Worm (Caenorhabditis elegans) whole organism, early embryonic: ENCODE measurements around the gene mapk-15.

Source experiments
- B0310.2 ChIP-seq: sonication (generic microtip); optimal IDR thresholded peaks from 2 replicates; lab custom pipeline; 2016; ENCODE audit warnings: mild to moderate bottlenecking, missing genetic modification characterization, missing compliant biosample characterization
- F13C5.2 ChIP-seq: sonication (generic microtip); optimal IDR thresholded peaks from 2 replicates; lab custom pipeline; 2017; ENCODE audit warnings: mild to moderate bottlenecking, missing genetic modification characterization, inconsistent platforms, missing compliant biosample characterization
- aly-1 ChIP-seq: sonication (generic microtip); optimal IDR thresholded peaks from 2 replicates; lab custom pipeline; 2016; ENCODE audit warnings: missing genetic modification characterization, missing compliant biosample characterization
- ama-1 ChIP-seq: fragments of 150-350 bp; optimal IDR thresholded peaks from 2 replicates; lab custom pipeline; 2014
- ceh-13 ChIP-seq: fragments of 200-800 bp; sonication (Bioruptor generic); optimal IDR thresholded peaks from 2 replicates; lab custom pipeline; 2018; ENCODE audit warnings: mild to moderate bottlenecking, missing genetic modification characterization, missing compliant biosample characterization
- ceh-36 ChIP-seq: sonication (generic microtip); optimal IDR thresholded peaks from 2 replicates; lab custom pipeline; 2016; ENCODE audit warnings: missing genetic modification characterization, inconsistent platforms, missing compliant biosample characterization
- ets-7 ChIP-seq: sonication (generic microtip); optimal IDR thresholded peaks from 2 replicates; lab custom pipeline; 2016; ENCODE audit warnings: missing genotype, missing genetic modification characterization, missing compliant biosample characterization
- flt-1 ChIP-seq: fragments of 200-800 bp; sonication (Bioruptor generic); IDR thresholded peaks from 2 replicates; pipeline ENCODE4 v1.3.6; 2022; ENCODE audit warnings: missing genetic modification characterization, missing compliant biosample characterization
- hmbx-1 ChIP-seq: sonication (generic microtip); optimal IDR thresholded peaks from 2 replicates; lab custom pipeline; 2016; ENCODE audit warnings: mild to moderate bottlenecking, missing genetic modification characterization, missing compliant biosample characterization
- hmg-4 ChIP-seq: fragments of 200-800 bp; sonication (Bioruptor generic); optimal IDR thresholded peaks from 2 replicates; lab custom pipeline; 2018; ENCODE audit warnings: mild to moderate bottlenecking, missing genetic modification characterization, missing compliant biosample characterization
- hnd-1 ChIP-seq: sonication (generic microtip); optimal IDR thresholded peaks from 2 replicates; lab custom pipeline; 2016; ENCODE audit warnings: missing genetic modification characterization, missing compliant biosample characterization
- pes-1 ChIP-seq: fragments of 200-800 bp; sonication (Bioruptor generic); IDR thresholded peaks from 2 replicates; pipeline ENCODE4 v1.3.6; 2022; ENCODE audit warnings: missing genetic modification reagents, missing genetic modification characterization, missing compliant biosample characterization
- scrt-1 ChIP-seq: fragments of 200-800 bp; sonication (Bioruptor generic); IDR thresholded peaks from 2 replicates; pipeline ENCODE4 v1.3.6; 2022; ENCODE audit warnings: missing genetic modification characterization, missing compliant biosample characterization
- sea-1 ChIP-seq: fragments of 200-800 bp; sonication (Bioruptor generic); conservative IDR thresholded peaks from 2 replicates; pipeline ENCODE4 v1.3.6; 2022; ENCODE audit warnings: missing genetic modification characterization, missing compliant biosample characterization
- tbx-11 ChIP-seq: fragments of 200-800 bp; sonication (Bioruptor generic); IDR thresholded peaks from 2 replicates; pipeline ENCODE4 v1.3.6; 2022; ENCODE audit warnings: missing genetic modification characterization, missing compliant biosample characterization
- tbx-37 ChIP-seq: fragments of 200-800 bp; sonication (Bioruptor generic); conservative IDR thresholded peaks from 2 replicates; pipeline ENCODE4 v1.3.6; 2022; ENCODE audit warnings: missing genetic modification reagents, missing genetic modification characterization, missing compliant biosample characterization
- tra-4 ChIP-seq: sonication (generic microtip); optimal IDR thresholded peaks from 2 replicates; lab custom pipeline; 2017; ENCODE audit warnings: missing genetic modification characterization, missing compliant biosample characterization

mapk-15 gene

DNA sequence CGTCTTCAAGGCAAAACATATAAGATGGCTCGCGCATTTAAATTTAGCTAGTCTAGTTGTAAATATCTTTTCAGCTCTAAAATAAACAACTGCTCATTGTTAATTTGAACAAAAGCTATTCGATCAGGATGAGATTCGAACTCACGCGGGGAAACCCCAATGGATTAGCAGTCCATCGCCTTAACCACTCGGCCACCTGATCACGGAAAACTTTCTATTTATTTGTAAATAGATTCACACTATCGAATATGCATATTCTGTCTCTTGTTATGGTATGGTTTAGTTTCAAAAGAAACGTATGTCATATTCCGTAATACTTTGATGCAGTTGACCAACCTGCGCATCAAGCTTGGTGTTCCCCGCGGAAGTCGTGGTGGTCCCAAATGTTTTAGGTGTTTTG is 11.5 kb upstream of the mapk-15 start:
- TF ChIP-seq hnd-1 (tag; lab: Kevin White, UChicago): no peak
- TF ChIP-seq hmbx-1 (tag; lab: Kevin White, UChicago): no peak
- no peak for TF ChIP-seq tra-4 (tag; lab: Kevin White, UChicago)
- no peak for TF ChIP-seq B0310.2 (tag; lab: Kevin White, UChicago)
- TF ChIP-seq flt-1 (GFP tag; lab: Robert Waterston, UW): no peak
- TF ChIP-seq tbx-37 (GFP tag; lab: Robert Waterston, UW): no peak

DNA sequence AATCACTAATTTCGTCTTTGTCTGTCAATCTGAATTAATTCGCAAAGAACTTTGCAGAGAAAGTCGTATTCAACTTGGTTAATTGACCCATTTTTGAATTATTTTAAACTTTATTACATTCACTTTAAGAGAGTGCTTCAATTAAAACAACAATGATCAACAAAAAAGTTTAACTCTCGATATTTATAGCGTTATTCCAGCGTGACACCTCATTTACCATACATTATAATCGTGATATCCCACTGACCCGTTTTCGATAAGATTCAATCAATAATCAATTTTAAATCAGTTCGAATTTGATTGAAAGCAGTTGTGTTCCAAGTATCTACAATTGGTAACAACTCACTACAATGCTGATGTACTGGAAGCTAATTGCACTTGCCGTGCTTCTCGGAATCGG is 10.9 kb upstream of the mapk-15 start, which contains the start of gene clc-10:
Gene clc-10 (plus strand): TSS at position 301 of the 400 bp plus-strand sequence.
- TF ChIP-seq hmg-4 (GFP tag; lab: Kevin White, UChicago) (no peak), F13C5.2 (no peak), B0310.2 (tag; lab: Kevin White, UChicago) (no peak)

DNA sequence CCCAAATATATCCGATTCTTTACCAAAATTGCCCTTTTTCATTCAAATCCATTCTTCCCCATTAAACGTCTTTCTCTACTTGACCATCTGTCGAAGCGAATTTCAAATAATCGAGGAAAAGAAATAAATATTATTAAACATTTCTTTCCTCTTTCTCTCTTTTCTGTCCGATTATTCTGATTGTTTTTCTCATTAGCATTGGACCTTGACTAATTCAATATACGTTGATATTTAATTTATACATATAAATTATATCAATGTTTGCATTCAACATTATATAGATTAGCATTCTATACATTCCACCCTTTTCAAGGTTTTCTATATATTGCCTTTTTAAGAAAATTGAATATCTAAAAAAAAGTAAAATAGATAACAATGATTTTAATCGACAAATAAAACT is 5.3 kb downstream of the mapk-15 start:
- TF ChIP-seq pes-1 (GFP tag; lab: Robert Waterston, UW) (no peak), flt-1 (GFP tag; lab: Robert Waterston, UW) (no peak), scrt-1 (GFP tag; lab: Robert Waterston, UW) (no peak), sea-1 (GFP tag; lab: Robert Waterston, UW) (no peak), hnd-1 (tag; lab: Kevin White, UChicago) (no peak)

DNA sequence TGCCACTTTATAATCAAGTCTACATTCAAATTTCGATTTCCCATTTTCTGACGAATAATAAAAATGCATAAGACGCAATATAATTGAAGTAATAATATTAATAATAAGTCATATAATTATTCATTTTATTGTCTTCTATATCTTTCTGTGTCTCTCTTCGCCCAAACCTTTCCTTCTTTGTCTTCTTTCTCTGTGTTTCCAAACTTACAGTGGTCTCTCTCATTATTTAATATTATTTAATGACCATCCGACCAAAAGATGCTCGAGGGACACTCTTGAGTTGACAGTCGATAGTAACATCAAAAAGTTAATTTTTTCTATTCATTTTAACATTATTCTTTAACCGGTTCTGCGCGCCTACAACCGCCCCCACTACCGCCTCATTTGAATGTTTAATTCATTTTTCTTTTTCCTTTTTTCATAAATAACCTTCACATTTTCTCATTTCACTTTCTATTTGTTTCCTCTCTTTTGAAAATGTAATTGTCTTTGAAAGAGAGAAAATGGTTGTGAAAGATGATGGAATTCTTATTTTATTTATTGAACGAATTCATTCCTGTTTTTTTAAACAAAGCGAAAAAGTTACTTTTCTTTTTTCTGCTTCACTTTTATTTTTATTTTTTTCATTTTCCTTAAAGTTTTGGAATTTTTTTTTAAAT is 6.1 kb downstream of the mapk-15 start:
- TF ChIP-seq tbx-37 (GFP tag; lab: Robert Waterston, UW) (no peak), tra-4 (tag; lab: Kevin White, UChicago) (no peak), F13C5.2 (peak; percentile 4), flt-1 (GFP tag; lab: Robert Waterston, UW) (no peak)

DNA sequence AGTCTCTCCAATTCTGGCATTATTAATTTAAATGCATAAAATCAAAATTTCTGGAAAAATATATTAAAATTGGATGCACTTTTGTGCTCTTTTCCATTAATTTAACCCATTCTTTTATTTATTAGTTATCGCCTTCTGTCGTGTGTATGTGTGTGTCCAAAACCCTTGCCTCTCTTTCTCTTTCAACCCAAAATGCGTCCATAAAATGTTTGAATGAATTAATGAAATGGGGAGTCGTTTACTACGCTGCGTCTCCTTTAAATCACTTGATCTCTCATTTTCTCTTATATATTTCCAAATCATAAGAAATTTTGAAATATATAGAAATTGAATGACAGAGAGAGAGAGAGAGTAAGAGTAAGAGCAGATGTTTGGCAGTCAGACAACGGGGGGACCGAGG is 10.3 kb downstream of the mapk-15 start:
- TF ChIP-seq ets-7 (tag; lab: Kevin White, UChicago): no peak
- TF ChIP-seq ceh-36 (tag; lab: Kevin White, UChicago): no peak
- TF ChIP-seq hnd-1 (tag; lab: Kevin White, UChicago): no peak
- no peak for TF ChIP-seq tbx-11
- no peak for TF ChIP-seq hmg-4 (GFP tag; lab: Kevin White, UChicago)
- TF ChIP-seq hmbx-1 (tag; lab: Kevin White, UChicago): no peak
- no peak for TF ChIP-seq aly-1 (tag; lab: Kevin White, UChicago)
- TF ChIP-seq ama-1 (lab: Kevin White, UChicago): no peak
- no peak for TF ChIP-seq pes-1 (GFP tag; lab: Robert Waterston, UW)
- TF ChIP-seq tbx-37 (GFP tag; lab: Robert Waterston, UW): no peak
- TF ChIP-seq flt-1 (GFP tag; lab: Robert Waterston, UW): no peak
- TF ChIP-seq scrt-1 (GFP tag; lab: Robert Waterston, UW): no peak
- no peak for TF ChIP-seq tra-4 (tag; lab: Kevin White, UChicago)
- no peak for TF ChIP-seq F13C5.2
- TF ChIP-seq sea-1 (GFP tag; lab: Robert Waterston, UW): no peak
- no peak for TF ChIP-seq ceh-13 (GFP tag; lab: Kevin White, UChicago)
- no peak for TF ChIP-seq B0310.2 (tag; lab: Kevin White, UChicago)

DNA sequence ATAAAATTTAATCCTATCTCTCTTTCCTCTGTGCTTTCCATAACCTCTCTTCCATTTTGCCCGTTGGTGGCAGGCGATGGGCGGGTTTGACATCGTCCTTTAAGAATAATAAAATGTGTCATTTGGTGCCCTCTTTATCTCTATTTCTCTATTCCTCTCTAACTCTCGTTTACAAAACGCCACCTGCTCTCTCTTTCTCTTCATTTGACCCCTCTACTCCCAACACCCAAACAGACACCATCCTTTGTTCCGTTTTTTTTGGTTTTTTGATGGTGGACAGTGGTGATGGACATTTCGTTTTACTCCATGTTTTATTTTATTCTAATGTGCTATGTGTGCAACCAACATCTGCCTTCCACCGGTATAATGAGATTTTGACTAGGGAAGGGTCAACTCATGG is 11.3 kb downstream of the mapk-15 start:
- TF ChIP-seq scrt-1 (GFP tag; lab: Robert Waterston, UW) (no peak), ceh-36 (tag; lab: Kevin White, UChicago) (no peak), ceh-13 (GFP tag; lab: Kevin White, UChicago) (no peak), pes-1 (GFP tag; lab: Robert Waterston, UW) (no peak), hmbx-1 (tag; lab: Kevin White, UChicago) (no peak), F13C5.2 (no peak)

DNA sequence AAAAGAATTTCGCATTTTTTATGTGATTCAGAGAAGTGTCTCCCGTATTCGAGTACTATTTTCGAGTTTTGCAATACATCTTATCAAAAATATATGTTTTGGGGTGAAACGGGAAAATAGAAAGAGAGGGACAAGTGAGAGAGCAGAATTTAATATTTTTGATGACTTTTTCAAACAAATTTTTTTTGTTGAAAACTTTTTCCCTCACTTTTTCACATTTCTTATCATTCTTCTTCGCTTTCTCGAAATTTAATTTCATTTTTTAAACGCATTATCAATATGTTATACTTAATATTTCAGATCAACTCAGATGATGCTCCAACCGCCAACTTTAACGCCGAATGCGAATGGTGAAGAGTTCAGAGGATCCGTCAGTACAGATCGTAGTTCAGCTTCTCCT is 12.6 kb downstream of the mapk-15 start, which contains the start of gene attf-4:
Gene attf-4 (plus strand): TSS at position 301 of the 400 bp plus-strand sequence.
- TF ChIP-seq hmg-4 (GFP tag; lab: Kevin White, UChicago) (no peak), sea-1 (GFP tag; lab: Robert Waterston, UW) (no peak), ama-1 (lab: Kevin White, UChicago) (no peak)

DNA sequence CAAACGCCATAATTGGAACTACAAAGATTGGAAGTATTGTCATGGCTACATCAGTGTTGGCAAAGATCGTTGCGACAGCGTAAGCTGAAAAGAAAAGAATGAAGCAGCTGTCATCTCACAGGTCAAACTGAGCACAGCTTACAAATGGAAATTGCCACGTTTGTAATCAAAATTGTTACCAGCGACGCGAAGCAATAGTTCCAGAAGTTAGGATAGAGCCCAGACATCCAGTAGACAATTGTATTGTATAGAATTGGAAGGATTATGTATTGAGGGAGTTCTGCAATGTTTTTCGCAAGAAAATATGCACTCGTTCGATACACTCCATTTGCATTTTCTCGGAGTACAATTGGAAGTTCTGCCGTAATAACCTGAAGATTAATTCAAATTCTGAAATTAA is 17.7 kb downstream of the mapk-15 start:
- TF ChIP-seq hmbx-1 (tag; lab: Kevin White, UChicago): no peak
- TF ChIP-seq ceh-13 (GFP tag; lab: Kevin White, UChicago): no peak
- no peak for TF ChIP-seq ets-7 (tag; lab: Kevin White, UChicago)
- no peak for TF ChIP-seq hmg-4 (GFP tag; lab: Kevin White, UChicago)
